Worm (Caenorhabditis elegans) whole organism, young adult: ENCODE results near the gene mex-6.

Experiments
- aptf-2 ChIP-seq: fragments of 200-800 bp; sonication (Bioruptor generic); conservative IDR thresholded peaks from 2 replicates; pipeline ENCODE4 v1.3.6; 2022; ENCODE audit warnings: missing genetic modification reagents, missing genetic modification characterization, missing compliant biosample characterization
- ceh-58 ChIP-seq: fragments of 200-800 bp; sonication (Bioruptor generic); IDR thresholded peaks from 2 replicates; pipeline ENCODE4 v1.3.6; 2022; ENCODE audit warnings: missing genetic modification characterization, missing compliant biosample characterization
- gei-17 ChIP-seq: fragments of 200-800 bp; sonication (Bioruptor generic); optimal IDR thresholded peaks from 2 replicates; lab custom pipeline; 2018; ENCODE audit warnings: mild to moderate bottlenecking, missing genetic modification characterization, missing compliant biosample characterization

- TF ChIP-seq ceh-58 (GFP tag; lab: Robert Waterston, UW) (no peak), gei-17 (GFP tag; lab: Kevin White, UChicago) (no peak), aptf-2 (GFP tag; lab: Robert Waterston, UW) (no peak)
These were observed 4.5 kb downstream of the mex-6 start, which contains the start of gene sra-2 for ce11 chrII:9528480-9528879.
